Worm (Caenorhabditis elegans) whole organism, L3 larva: Measurements from ENCODE around the gene rpt-3.

Experiments
- R02D3.7 ChIP-seq: fragments of 150-350 bp; optimal IDR thresholded peaks from 2 replicates; lab custom pipeline; 2014; ENCODE audit warnings: missing biosample characterization, missing genetic modification characterization
- ZK546.5 ChIP-seq: sonication (generic microtip); optimal IDR thresholded peaks from 2 replicates; lab custom pipeline; 2017; ENCODE audit warnings: missing biosample characterization, missing genetic modification characterization
- ama-1 ChIP-seq: fragments of 150-350 bp; optimal IDR thresholded peaks from 2 replicates; lab custom pipeline; 2018
- ceh-16 ChIP-seq: sonication (generic microtip); optimal IDR thresholded peaks from 2 replicates; lab custom pipeline; 2017; ENCODE audit warnings: missing biosample characterization, missing genetic modification characterization
- ceh-28 ChIP-seq: fragments of 150-350 bp; optimal IDR thresholded peaks from 2 replicates; lab custom pipeline; 2014; ENCODE audit warnings: missing biosample characterization, missing genetic modification reagents, missing genetic modification characterization
- ceh-82 ChIP-seq: fragments of 150-350 bp; optimal IDR thresholded peaks from 2 replicates; lab custom pipeline; 2014; ENCODE audit warnings: missing biosample characterization, missing genetic modification characterization
- ceh-9 ChIP-seq: sonication (generic microtip); optimal IDR thresholded peaks from 2 replicates; lab custom pipeline; 2018; ENCODE audit warnings: missing biosample characterization, missing genetic modification characterization
- daf-12 ChIP-seq: fragments of 150-350 bp; optimal IDR thresholded peaks from 2 replicates; lab custom pipeline; 2014; ENCODE audit warnings: missing biosample characterization, missing genetic modification reagents, missing genetic modification characterization
- egl-27 ChIP-seq: sonication (generic microtip); optimal IDR thresholded peaks from 4 replicates; lab custom pipeline; 2017; ENCODE audit warnings: missing biosample characterization, missing genetic modification reagents, missing genetic modification characterization
- egl-5 ChIP-seq: fragments of 150-350 bp; optimal IDR thresholded peaks from 2 replicates; lab custom pipeline; 2017; ENCODE audit warnings: missing biosample characterization, missing genetic modification reagents, missing genetic modification characterization, inconsistent platforms
- elt-1 ChIP-seq: fragments of 150-350 bp; optimal IDR thresholded peaks from 2 replicates; lab custom pipeline; 2014; ENCODE audit warnings: missing biosample characterization, missing genetic modification characterization
- elt-2 ChIP-seq: sonication (generic microtip); optimal IDR thresholded peaks from 2 replicates; lab custom pipeline; 2016; ENCODE audit warnings: missing genetic modification reagents, mild to moderate bottlenecking, missing genetic modification characterization, missing compliant biosample characterization
- elt-3 ChIP-seq, 3 experiments: fragments of 150-350 bp in 1 of 3; sonication (generic microtip) in 2 of 3; optimal IDR thresholded peaks; 2 replicates in 2 of 3; 4 replicates in 1 of 3; lab custom pipeline; 2014 to 2017; ENCODE audit warnings: missing biosample characterization in 3 of 3, missing genetic modification characterization in 3 of 3
- eor-1 ChIP-seq, 2 experiments: fragments of 150-350 bp; optimal IDR thresholded peaks; 2 replicates each; lab custom pipeline; 2014 to 2018; ENCODE audit warnings: missing biosample characterization in 2 of 2, missing genetic modification characterization in 2 of 2
- fkh-10 ChIP-seq: sonication (generic microtip); optimal IDR thresholded peaks from 2 replicates; lab custom pipeline; 2017; ENCODE audit warnings: missing biosample characterization, missing genetic modification reagents, missing genetic modification characterization
- fkh-2 ChIP-seq: fragments of 150-350 bp; optimal IDR thresholded peaks from 2 replicates; lab custom pipeline; 2014; ENCODE audit warnings: missing biosample characterization, missing genetic modification reagents, missing genetic modification characterization
- fos-1 ChIP-seq: fragments of 150-350 bp; optimal IDR thresholded peaks from 2 replicates; lab custom pipeline; 2014; ENCODE audit warnings: missing biosample characterization, missing genetic modification characterization
- hmg-11 ChIP-seq: sonication (generic microtip); optimal IDR thresholded peaks from 2 replicates; lab custom pipeline; 2016; ENCODE audit warnings: missing genetic modification characterization, missing compliant biosample characterization
- jun-1 ChIP-seq: fragments of 150-350 bp; optimal IDR thresholded peaks from 2 replicates; lab custom pipeline; 2014; ENCODE audit warnings: missing biosample characterization, missing genetic modification reagents, missing genetic modification characterization
- lin-15B ChIP-seq: fragments of 150-350 bp; optimal IDR thresholded peaks from 2 replicates; lab custom pipeline; 2014; ENCODE audit warnings: missing biosample characterization, missing genetic modification characterization
- lin-39 ChIP-seq: fragments of 150-350 bp; optimal IDR thresholded peaks from 2 replicates; lab custom pipeline; 2018; ENCODE audit warnings: missing biosample characterization, missing genetic modification reagents, missing genetic modification characterization
- lsy-12 ChIP-seq: sonication (generic microtip); optimal IDR thresholded peaks from 2 replicates; lab custom pipeline; 2016; ENCODE audit warnings: mild to moderate bottlenecking, missing genetic modification characterization, missing compliant biosample characterization
- mdl-1 ChIP-seq: fragments of 150-350 bp; optimal IDR thresholded peaks from 2 replicates; lab custom pipeline; 2014; ENCODE audit warnings: missing biosample characterization, missing genetic modification characterization
- mml-1 ChIP-seq: fragments of 150-350 bp; sonication (generic microtip); optimal IDR thresholded peaks from 3 replicates; lab custom pipeline; 2014; ENCODE audit warnings: missing biosample characterization, missing genetic modification characterization
- nfya-1 ChIP-seq: sonication (generic microtip); optimal IDR thresholded peaks from 2 replicates; lab custom pipeline; 2017; ENCODE audit warnings: missing genetic modification characterization, mild to moderate bottlenecking, missing compliant biosample characterization, antibody characterized with exemption, moderate library complexity; ENCODE audit not compliant: insufficient read depth
- nhr-11 ChIP-seq: fragments of 150-350 bp; optimal IDR thresholded peaks from 2 replicates; lab custom pipeline; 2014; ENCODE audit warnings: missing biosample characterization, missing genetic modification characterization
- nhr-23 ChIP-seq: fragments of 150-350 bp; optimal IDR thresholded peaks from 2 replicates; lab custom pipeline; 2014; ENCODE audit warnings: missing biosample characterization, missing genetic modification reagents, missing genetic modification characterization
- nhr-237 ChIP-seq: fragments of 150-350 bp; optimal IDR thresholded peaks from 2 replicates; lab custom pipeline; 2014; ENCODE audit warnings: missing biosample characterization, missing genetic modification characterization
- nhr-25 ChIP-seq: sonication (generic microtip); optimal IDR thresholded peaks from 2 replicates; lab custom pipeline; 2017; ENCODE audit warnings: missing biosample characterization, missing genetic modification characterization
- nhr-43 ChIP-seq: sonication (generic microtip); optimal IDR thresholded peaks from 2 replicates; lab custom pipeline; 2016; ENCODE audit warnings: mild to moderate bottlenecking, missing genetic modification characterization, missing compliant biosample characterization; ENCODE audit not compliant: poor library complexity, severe bottlenecking
- nhr-67 ChIP-seq: fragments of 150-350 bp; optimal IDR thresholded peaks from 2 replicates; lab custom pipeline; 2014; ENCODE audit warnings: missing biosample characterization, missing genetic modification characterization
- nhr-76 ChIP-seq: fragments of 150-350 bp; sonication (generic microtip); optimal IDR thresholded peaks from 5 replicates; lab custom pipeline; 2014; ENCODE audit warnings: missing biosample characterization, missing genetic modification characterization
- nhr-77 ChIP-seq: fragments of 150-350 bp; optimal IDR thresholded peaks from 2 replicates; lab custom pipeline; 2014; ENCODE audit warnings: missing biosample characterization, missing genetic modification characterization
- pha-4 ChIP-seq: fragments of 150-350 bp; optimal IDR thresholded peaks from 2 replicates; lab custom pipeline; 2014; ENCODE audit warnings: missing biosample characterization, missing genetic modification reagents, missing genetic modification characterization
- pqm-1 ChIP-seq: fragments of 150-350 bp; optimal IDR thresholded peaks from 2 replicates; lab custom pipeline; 2017; ENCODE audit warnings: missing biosample characterization, missing genetic modification characterization, inconsistent platforms
- snpc-4 ChIP-seq: fragments of 150-350 bp; optimal IDR thresholded peaks from 2 replicates; lab custom pipeline; 2014; ENCODE audit warnings: missing biosample characterization, missing genetic modification characterization
- tbx-2 ChIP-seq: sonication (generic microtip); optimal IDR thresholded peaks from 2 replicates; lab custom pipeline; 2016; ENCODE audit warnings: mild to moderate bottlenecking, missing genetic modification characterization, missing compliant biosample characterization
- unc-39 ChIP-seq: sonication (generic microtip); optimal IDR thresholded peaks from 4 replicates; lab custom pipeline; 2017; ENCODE audit warnings: missing biosample characterization, missing genetic modification characterization
- unc-62 ChIP-seq: fragments of 150-350 bp; sonication (generic microtip); optimal IDR thresholded peaks from 4 replicates; lab custom pipeline; 2014; ENCODE audit warnings: missing biosample characterization, missing genetic modification reagents, missing genetic modification characterization
- zag-1 ChIP-seq: fragments of 150-350 bp; optimal IDR thresholded peaks from 2 replicates; lab custom pipeline; 2014; ENCODE audit warnings: missing biosample characterization, missing genetic modification characterization
- ztf-11 ChIP-seq: fragments of 150-350 bp; optimal IDR thresholded peaks from 2 replicates; lab custom pipeline; 2014; ENCODE audit warnings: missing biosample characterization, missing genetic modification characterization

Gene rpt-3

ce11 chrIII:6464113-6464571, 25.5 kb upstream of the rpt-3 start:
- peak; percentile 62 for TF ChIP-seq tbx-2 (tag; lab: Kevin White, UChicago)
- peak; percentile 50 for TF ChIP-seq ama-1 (lab: Kevin White, UChicago)
- no peak for TF ChIP-seq ceh-16 (tag; lab: Kevin White, UChicago)
- TF ChIP-seq eor-1 (tag; optimal IDR thresholded peaks at IDR 0.05; lab: Kevin White, UChicago), result no peak
- no peak for TF ChIP-seq egl-5 (tag; lab: Kevin White, UChicago)
- TF ChIP-seq R02D3.7 (tag; lab: Kevin White, UChicago), result peak; percentile 50
- no peak for TF ChIP-seq nhr-67 (tag; lab: Kevin White, UChicago)
- TF ChIP-seq nhr-77 (tag; lab: Kevin White, UChicago), result peak; percentile 71
- no peak for TF ChIP-seq mml-1 (tag; lab: Kevin White, UChicago)
- TF ChIP-seq pqm-1, result peak; percentile 94
- peak; percentile 72 for TF ChIP-seq ceh-28 (tag; lab: Kevin White, UChicago)
- peak; percentile 97 for TF ChIP-seq lin-39 (tag; lab: Kevin White, UChicago)
- TF ChIP-seq nhr-25 (tag; lab: Kevin White, UChicago), result peak; percentile 92
- TF ChIP-seq fkh-10, result no peak
- TF ChIP-seq pha-4 (tag; lab: Kevin White, UChicago), result peak; percentile 86
- no peak for TF ChIP-seq ztf-11 (tag; lab: Kevin White, UChicago)
- TF ChIP-seq nhr-43 (tag; lab: Kevin White, UChicago), result peak; percentile 74
- peak; percentile 92 for TF ChIP-seq jun-1 (tag; lab: Kevin White, UChicago)
- peak; percentile 84 for TF ChIP-seq lin-15B
- peak; percentile 43 for TF ChIP-seq egl-27 (tag; lab: Kevin White, UChicago)
- peak; percentile 33 for TF ChIP-seq fos-1 (tag; lab: Kevin White, UChicago)
- peak; percentile 97 for TF ChIP-seq nfya-1 (tag; lab: Kevin White, UChicago)
- TF ChIP-seq elt-3 (tag; optimal IDR thresholded peaks at IDR 0.05; lab: Kevin White, UChicago), result peak in 2 of 3 experiments; percentile 8 to 36
- peak; percentile 93 for TF ChIP-seq lsy-12
- TF ChIP-seq zag-1 (tag; lab: Kevin White, UChicago), result no peak
- TF ChIP-seq nhr-11 (tag; lab: Kevin White, UChicago), result peak; percentile 44
- TF ChIP-seq elt-2 (tag; lab: Kevin White, UChicago), result peak; percentile 99
- TF ChIP-seq snpc-4, result peak; percentile 49
- TF ChIP-seq nhr-23 (tag; lab: Kevin White, UChicago), result peak; percentile 75
- peak; percentile 60 for TF ChIP-seq mdl-1 (tag; lab: Kevin White, UChicago)
- TF ChIP-seq elt-1 (tag; lab: Kevin White, UChicago), result peak; percentile 25

DNA sequence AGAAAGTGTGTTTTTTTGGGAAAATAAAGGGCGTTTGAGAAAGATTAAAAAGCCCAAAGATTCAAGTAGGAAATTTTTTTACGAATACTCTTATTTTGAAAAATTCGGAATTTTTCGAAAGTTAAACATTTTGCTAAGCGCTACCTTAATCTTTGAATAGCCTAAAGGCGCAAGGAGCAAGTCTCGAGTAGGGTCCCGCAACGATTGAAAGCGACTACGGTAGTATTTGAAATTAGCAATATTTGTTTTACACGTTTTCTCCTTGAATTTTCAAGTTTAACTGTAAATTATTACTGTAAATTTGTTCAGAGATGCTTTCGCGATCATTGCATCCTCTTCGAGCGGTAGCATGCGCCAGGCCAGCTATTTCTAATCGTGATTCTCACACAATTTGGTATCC, 24.7 kb upstream of the rpt-3 start, which contains the start of gene nduf-2.2:
nduf-2.2 (plus strand) TSS at position 310 of the 400 bp plus-strand sequence.
- TF ChIP-seq ceh-16 (tag; lab: Kevin White, UChicago) (no peak), lin-15B (no peak), daf-12 (no peak), pqm-1 (no peak), ceh-82 (tag; lab: Kevin White, UChicago) (no peak), lsy-12 (no peak), lin-39 (tag; lab: Kevin White, UChicago) (no peak), tbx-2 (tag; lab: Kevin White, UChicago) (no peak), fkh-10 (no peak), ztf-11 (tag; lab: Kevin White, UChicago) (no peak), mdl-1 (tag; lab: Kevin White, UChicago) (no peak), nhr-11 (tag; lab: Kevin White, UChicago) (no peak), egl-5 (tag; lab: Kevin White, UChicago) (no peak), ZK546.5 (tag; lab: Kevin White, UChicago) (no peak), nhr-25 (tag; lab: Kevin White, UChicago) (no peak), ceh-9 (tag; lab: Kevin White, UChicago) (no peak), nhr-76 (tag; lab: Kevin White, UChicago) (no peak)
- TF ChIP-seq, all 47 proteins: peak for 0

ce11 chrIII:6467005-6467404, 22.6 kb upstream of the rpt-3 start, which contains the start of gene T26A5.2:
TSS of gene T26A5.2 (plus strand) at chrIII:6467305.
- no peak for TF ChIP-seq elt-1 (tag; lab: Kevin White, UChicago)
- no peak for TF ChIP-seq unc-62
- no peak for TF ChIP-seq unc-39 (tag; lab: Kevin White, UChicago)
- no peak for TF ChIP-seq pha-4 (tag; lab: Kevin White, UChicago)
- no peak for TF ChIP-seq zag-1 (tag; lab: Kevin White, UChicago)
- TF ChIP-seq nhr-76 (tag; lab: Kevin White, UChicago), result no peak
- TF ChIP-seq fos-1 (tag; lab: Kevin White, UChicago), result no peak
- TF ChIP-seq ceh-9 (tag; lab: Kevin White, UChicago), result no peak
- TF ChIP-seq lin-39 (tag; lab: Kevin White, UChicago), result no peak
- no peak for TF ChIP-seq eor-1 (tag; optimal IDR thresholded peaks at IDR 0.05; lab: Kevin White, UChicago)
- TF ChIP-seq hmg-11 (tag; lab: Kevin White, UChicago), result no peak
- TF ChIP-seq nhr-77 (tag; lab: Kevin White, UChicago), result no peak
- no peak for TF ChIP-seq mml-1 (tag; lab: Kevin White, UChicago)
- TF ChIP-seq nhr-237 (tag; lab: Kevin White, UChicago), result no peak
- no peak for TF ChIP-seq jun-1 (tag; lab: Kevin White, UChicago)
- TF ChIP-seq fkh-2 (tag; lab: Kevin White, UChicago), result no peak
